Fruit fly (Drosophila melanogaster) Kc167 (cell line): ENCODE data around the gene CG31221.

ENCODE experiments used
- Myc ChIP-seq: fragments of >200 bp; optimal IDR thresholded peaks from 2 replicates; lab custom pipeline; 2017; ENCODE audit warnings: missing external identifiers
- Sin3A ChIP-seq: fragments of >200 bp; optimal IDR thresholded peaks from 2 replicates; lab custom pipeline; 2018; ENCODE audit warnings: missing external identifiers
- h ChIP-seq: fragments of >200 bp; optimal IDR thresholded peaks from 3 replicates; lab custom pipeline; 2018; ENCODE audit warnings: missing external identifiers
- insv ChIP-seq: fragments of >200 bp; optimal IDR thresholded peaks from 3 replicates; lab custom pipeline; 2018; ENCODE audit warnings: missing external identifiers
- psq ChIP-seq: fragments of >200 bp; optimal IDR thresholded peaks from 2 replicates; lab custom pipeline; 2017; ENCODE audit warnings: missing external identifiers
- ttk ChIP-seq: sonication (Bioruptor generic); optimal IDR thresholded peaks from 2 replicates; lab custom pipeline; 2017; ENCODE audit warnings: missing external identifiers

dm6 chr3R:19370693-19371092, 41.8 kb upstream of the CG31221 start:
- no peak for TF ChIP-seq insv (lab: Kevin White, UChicago)
- no peak for TF ChIP-seq ttk (lab: Kevin White, UChicago)
- no peak for TF ChIP-seq Myc
- TF ChIP-seq h, result no peak
- no peak for TF ChIP-seq psq (lab: Kevin White, UChicago)
- TF ChIP-seq Sin3A, result no peak
